Worm (Caenorhabditis elegans) whole organism, L4/young adult: ENCODE data around the gene R53.5.

ENCODE experiments used
- dao-5 ChIP-seq: sonication (generic microtip); optimal IDR thresholded peaks from 2 replicates; lab custom pipeline; 2016; ENCODE audit warnings: missing genotype, missing genetic modification characterization, moderate library complexity, missing compliant biosample characterization
- him-1 ChIP-seq: sonication (generic microtip); optimal IDR thresholded peaks from 2 replicates; lab custom pipeline; 2016; ENCODE audit warnings: missing genotype, missing genetic modification reagents, missing genetic modification characterization, missing compliant biosample characterization

DNA sequence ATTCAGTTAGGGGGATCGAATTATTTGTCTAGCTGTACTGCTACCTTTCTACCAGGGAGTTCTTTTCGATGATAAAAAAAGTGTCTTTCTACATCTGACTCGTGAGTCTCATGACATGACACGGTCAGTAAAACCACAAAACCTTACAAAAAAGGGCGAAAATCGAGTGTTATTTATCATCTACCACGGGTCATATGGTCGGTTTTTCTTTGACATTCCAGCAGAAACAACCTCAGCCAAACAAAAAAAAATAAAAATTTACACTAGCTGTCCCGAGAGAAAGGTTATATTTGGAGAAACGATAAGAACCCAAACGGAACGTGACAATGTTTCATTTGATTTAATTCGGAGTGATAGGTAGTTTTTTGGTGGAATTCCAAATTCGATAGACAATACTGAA, 49.4 kb upstream of the R53.5 start:
- TF ChIP-seq dao-5 (tag; lab: Kevin White, UChicago) (no peak), him-1 (no peak)
